Worm (Caenorhabditis elegans): ENCODE measurements around the gene R74.2.

R74.2 gene

DNA sequence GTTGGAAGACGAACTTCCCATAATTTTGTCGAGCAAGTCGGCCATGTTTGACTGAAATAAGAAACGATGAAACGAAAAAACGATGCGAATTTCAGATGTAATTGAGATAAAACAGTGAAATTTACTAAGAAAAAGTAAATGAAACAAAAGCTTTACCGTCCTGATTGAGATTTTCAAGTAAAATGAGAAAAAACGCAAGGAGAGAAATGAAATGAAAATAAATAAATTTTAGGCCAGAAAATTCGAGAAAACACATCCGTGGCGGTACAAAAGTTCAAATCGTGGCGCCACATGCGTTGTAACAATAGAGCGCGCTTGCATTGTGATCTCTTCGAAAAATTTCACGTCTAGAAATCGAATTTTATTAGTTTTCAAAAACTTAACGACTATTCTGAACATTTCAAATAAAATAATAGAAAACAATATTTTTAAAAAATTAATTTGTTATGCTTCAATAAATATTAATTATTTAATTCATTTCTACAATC lies 11.8 kb upstream of the R74.2 start, which contains the start of the genes hrde-1 and C16C10.13:
hrde-1 (minus strand) TSS at position 51 of the 488 bp plus-strand sequence.
C16C10.13 (plus strand) TSS at position 332 of the 488 bp plus-strand sequence.
- TF ChIP-seq flt-1 (GFP tag; IDR thresholded peaks at IDR 0.05), result no peak
- no peak for TF ChIP-seq ama-1 (optimal IDR thresholded peaks at IDR 0.05)
- TF ChIP-seq hmg-4 (GFP tag; optimal IDR thresholded peaks at IDR 0.05), result no peak
- TF ChIP-seq scrt-1 (GFP tag; IDR thresholded peaks at IDR 0.05), result no peak
- TF ChIP-seq ceh-13 (GFP tag; optimal IDR thresholded peaks at IDR 0.05), result no peak
- TF ChIP-seq pes-1 (GFP tag; IDR thresholded peaks at IDR 0.05), result no peak
- TF ChIP-seq tra-4 (tag; optimal IDR thresholded peaks at IDR 0.05), result no peak
- no peak for TF ChIP-seq tbx-37 (GFP tag; conservative IDR thresholded peaks at IDR 0.05)
- TF ChIP-seq aly-1 (tag; optimal IDR thresholded peaks at IDR 0.05), result no peak

DNA sequence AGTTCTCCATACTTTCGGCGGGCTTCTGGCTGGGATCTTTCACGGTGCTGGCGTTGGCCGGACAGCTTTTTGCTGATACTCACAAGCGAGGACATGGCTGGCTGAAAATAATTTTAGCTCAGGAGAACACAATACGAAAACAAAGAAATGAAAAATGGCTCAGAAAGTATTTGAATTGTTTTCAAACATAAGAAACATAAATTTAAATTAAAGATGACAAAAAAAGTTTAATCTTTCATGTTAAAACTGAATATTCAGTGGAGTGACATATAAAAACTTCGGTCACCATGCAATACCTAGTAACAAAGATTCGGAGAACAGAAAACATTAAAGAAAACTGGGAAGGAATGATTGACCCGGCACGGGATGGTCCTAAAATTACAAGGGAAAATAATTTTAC lies 9.4 kb upstream of the R74.2 start, which contains the start of gene C16C10.2:
C16C10.2 (minus strand) TSS at position 101 of the 400 bp plus-strand sequence.
- no peak for TF ChIP-seq ceh-36 (tag; optimal IDR thresholded peaks at IDR 0.05)
- no peak for TF ChIP-seq pes-1 (GFP tag; IDR thresholded peaks at IDR 0.05)
- no peak for TF ChIP-seq flt-1 (GFP tag; IDR thresholded peaks at IDR 0.05)
- TF ChIP-seq F13C5.2 (tag; optimal IDR thresholded peaks at IDR 0.05), result no peak
- no peak for TF ChIP-seq hmbx-1 (tag; optimal IDR thresholded peaks at IDR 0.05)
- TF ChIP-seq ets-7 (tag; optimal IDR thresholded peaks at IDR 0.05), result no peak
- TF ChIP-seq sea-1 (GFP tag; conservative IDR thresholded peaks at IDR 0.05), result no peak
- no peak for TF ChIP-seq scrt-1 (GFP tag; IDR thresholded peaks at IDR 0.05)
- TF ChIP-seq tra-4 (tag; optimal IDR thresholded peaks at IDR 0.05), result no peak
- no peak for TF ChIP-seq hnd-1 (tag; optimal IDR thresholded peaks at IDR 0.05)
- TF ChIP-seq ceh-13 (GFP tag; optimal IDR thresholded peaks at IDR 0.05), result no peak
- no peak for TF ChIP-seq hmg-4 (GFP tag; optimal IDR thresholded peaks at IDR 0.05)
- no peak for TF ChIP-seq B0310.2 (tag; optimal IDR thresholded peaks at IDR 0.05)
- TF ChIP-seq tbx-37 (GFP tag; conservative IDR thresholded peaks at IDR 0.05), result no peak
- TF ChIP-seq tbx-11 (GFP tag; IDR thresholded peaks at IDR 0.05), result no peak
- no peak for TF ChIP-seq ama-1 (optimal IDR thresholded peaks at IDR 0.05)

DNA sequence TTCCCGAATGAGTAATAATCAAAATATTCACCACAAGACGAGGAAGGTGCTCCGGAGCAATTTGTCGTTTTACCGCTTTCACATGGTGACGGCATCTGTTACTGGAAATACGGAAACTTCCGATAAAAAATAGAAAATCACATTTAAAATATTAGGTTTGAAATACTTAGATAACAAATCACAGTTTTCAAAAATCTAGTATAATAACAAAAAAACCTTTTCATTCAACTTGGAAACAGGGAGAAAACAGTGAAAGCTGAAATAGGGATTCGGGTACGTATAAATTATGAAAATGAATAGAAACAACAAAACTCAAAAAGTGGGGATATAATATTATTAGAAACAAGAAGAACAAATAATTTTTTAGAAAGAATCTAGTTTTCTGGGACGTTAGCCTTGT lies 6.6 kb upstream of the R74.2 start, which contains the start of gene C16C10.1:
C16C10.1 (minus strand) TSS at position 101 of the 400 bp plus-strand sequence.
- TF ChIP-seq tbx-37 (GFP tag; conservative IDR thresholded peaks at IDR 0.05) (no peak), hmbx-1 (tag; optimal IDR thresholded peaks at IDR 0.05) (no peak), B0310.2 (tag; optimal IDR thresholded peaks at IDR 0.05) (no peak), hnd-1 (tag; optimal IDR thresholded peaks at IDR 0.05) (no peak), ama-1 (optimal IDR thresholded peaks at IDR 0.05) (no peak), pes-1 (GFP tag; IDR thresholded peaks at IDR 0.05) (no peak), sea-1 (GFP tag; conservative IDR thresholded peaks at IDR 0.05) (no peak), scrt-1 (GFP tag; IDR thresholded peaks at IDR 0.05) (no peak), flt-1 (GFP tag; IDR thresholded peaks at IDR 0.05) (no peak), aly-1 (tag; optimal IDR thresholded peaks at IDR 0.05) (no peak), ceh-13 (GFP tag; optimal IDR thresholded peaks at IDR 0.05) (no peak), hmg-4 (GFP tag; optimal IDR thresholded peaks at IDR 0.05) (no peak), tra-4 (tag; optimal IDR thresholded peaks at IDR 0.05) (no peak), ceh-36 (tag; optimal IDR thresholded peaks at IDR 0.05) (no peak), ets-7 (tag; optimal IDR thresholded peaks at IDR 0.05) (no peak), F13C5.2 (tag; optimal IDR thresholded peaks at IDR 0.05) (no peak)

DNA sequence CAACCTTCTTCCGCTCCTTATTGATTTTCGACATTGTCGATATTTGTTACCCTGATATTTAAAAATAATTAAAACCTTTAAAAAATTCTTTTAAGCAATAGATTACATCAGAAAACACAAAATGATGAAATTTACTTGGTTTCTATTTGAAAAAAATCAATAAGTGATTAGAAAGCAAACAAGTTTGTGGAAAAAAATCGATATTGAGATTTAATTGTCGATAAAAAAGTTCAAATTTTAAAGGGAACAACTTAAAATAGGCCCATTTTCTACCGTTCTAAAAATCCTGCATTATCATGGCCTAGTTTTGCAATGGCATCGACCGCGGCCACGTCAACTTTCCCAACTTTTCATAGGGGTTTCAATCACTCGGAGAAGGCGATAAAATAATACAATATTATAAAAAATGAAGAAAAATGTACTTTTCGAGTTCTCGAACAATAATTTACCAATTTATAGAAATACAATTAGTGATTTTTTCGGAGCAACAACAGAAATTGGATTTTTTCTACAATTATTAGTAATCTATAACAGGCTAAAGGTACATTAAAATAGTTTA lies 1.1 kb upstream of the R74.2 start, which contains the start of gene lars-1:
lars-1 (minus strand) TSS at position 51 of the 559 bp plus-strand sequence.
- no peak for TF ChIP-seq sea-1 (GFP tag; conservative IDR thresholded peaks at IDR 0.05)
- TF ChIP-seq ceh-13 (GFP tag; optimal IDR thresholded peaks at IDR 0.05), result no peak
- TF ChIP-seq aly-1 (tag; optimal IDR thresholded peaks at IDR 0.05), result no peak
- no peak for TF ChIP-seq F13C5.2 (tag; optimal IDR thresholded peaks at IDR 0.05)
- no peak for TF ChIP-seq ceh-36 (tag; optimal IDR thresholded peaks at IDR 0.05)

DNA sequence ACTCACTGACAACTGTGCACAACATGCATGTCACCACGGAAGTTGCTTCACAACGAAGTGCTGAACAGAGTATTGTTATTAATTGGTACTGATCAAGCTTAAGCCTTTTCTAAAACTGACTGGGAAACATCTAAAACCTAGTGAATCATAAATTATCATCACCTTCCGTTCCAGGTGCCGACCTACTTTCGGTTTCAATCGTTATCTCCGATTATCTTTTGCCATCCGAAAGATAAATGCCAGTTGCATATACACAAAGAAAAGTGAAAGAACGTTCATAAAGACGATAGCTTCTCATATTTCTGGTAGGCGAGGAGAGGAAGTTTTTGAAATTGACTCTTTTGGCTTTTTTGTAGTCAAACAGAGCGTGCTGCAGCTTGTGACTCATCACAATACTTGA lies 1.6 kb downstream of the R74.2 start:
- TF ChIP-seq hnd-1 (tag; optimal IDR thresholded peaks at IDR 0.05), result no peak
- no peak for TF ChIP-seq ceh-36 (tag; optimal IDR thresholded peaks at IDR 0.05)
- no peak for TF ChIP-seq scrt-1 (GFP tag; IDR thresholded peaks at IDR 0.05)
- TF ChIP-seq tbx-11 (GFP tag; IDR thresholded peaks at IDR 0.05), result no peak
- no peak for TF ChIP-seq F13C5.2 (tag; optimal IDR thresholded peaks at IDR 0.05)
- TF ChIP-seq flt-1 (GFP tag; IDR thresholded peaks at IDR 0.05), result no peak

DNA sequence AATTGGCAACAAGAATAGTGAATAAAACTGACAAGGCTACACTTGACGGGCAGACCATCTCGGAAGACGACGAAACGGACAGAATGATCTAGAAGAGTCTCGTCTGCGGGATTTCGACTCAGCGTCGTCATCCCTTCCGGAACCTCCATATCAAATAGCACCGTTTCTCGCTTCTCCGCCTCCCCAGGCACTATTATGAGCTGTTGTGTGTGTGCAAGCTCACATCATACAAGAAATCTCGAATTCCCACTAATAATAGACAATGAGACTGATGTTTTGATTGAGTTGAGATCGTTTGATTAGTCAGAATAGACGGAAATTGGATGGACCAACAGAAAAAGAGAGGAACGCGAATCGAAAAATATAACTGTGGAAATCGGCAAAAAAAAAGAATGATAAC lies 2.3 kb downstream of the R74.2 start, which contains the start of gene spp-28:
spp-28 (minus strand) TSS at position 101 of the 400 bp plus-strand sequence.
- TF ChIP-seq scrt-1 (GFP tag; IDR thresholded peaks at IDR 0.05), result no peak
- TF ChIP-seq ama-1 (optimal IDR thresholded peaks at IDR 0.05), result no peak
- no peak for TF ChIP-seq tbx-11 (GFP tag; IDR thresholded peaks at IDR 0.05)
- no peak for TF ChIP-seq flt-1 (GFP tag; IDR thresholded peaks at IDR 0.05)
- TF ChIP-seq F13C5.2 (tag; optimal IDR thresholded peaks at IDR 0.05), result no peak

DNA sequence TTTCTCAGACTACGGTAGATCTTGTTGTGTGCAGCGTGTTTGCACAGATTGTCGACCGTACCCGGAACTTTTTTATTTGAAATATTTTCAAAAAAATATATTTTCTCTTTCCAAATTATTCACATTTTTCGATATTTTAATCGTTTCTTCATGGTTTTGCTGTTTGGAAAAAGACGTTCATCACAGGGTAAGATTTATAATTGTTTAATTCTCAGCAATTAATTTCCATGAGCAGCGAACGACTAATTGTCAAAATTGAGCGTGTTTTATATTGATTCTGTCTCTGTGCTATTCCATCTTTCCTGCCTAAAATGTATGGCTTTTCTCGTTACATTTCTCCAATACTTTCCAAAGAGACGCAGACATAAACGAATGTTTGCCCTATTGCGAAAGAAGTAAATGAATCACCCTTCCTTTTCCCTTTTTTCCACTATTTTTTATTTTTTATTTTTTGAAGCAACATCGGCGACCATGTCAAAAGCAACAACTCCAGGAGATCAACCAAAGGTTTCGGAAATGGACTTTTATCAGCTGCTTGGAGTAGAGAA lies 3.2 kb downstream of the R74.2 start, which contains the start of gene dnj-16:
dnj-16 (plus strand) TSS at position 51 of the 548 bp plus-strand sequence.
- TF ChIP-seq flt-1 (GFP tag; IDR thresholded peaks at IDR 0.05), result no peak
- peak; percentile 9 for TF ChIP-seq F13C5.2 (tag; optimal IDR thresholded peaks at IDR 0.05)

DNA sequence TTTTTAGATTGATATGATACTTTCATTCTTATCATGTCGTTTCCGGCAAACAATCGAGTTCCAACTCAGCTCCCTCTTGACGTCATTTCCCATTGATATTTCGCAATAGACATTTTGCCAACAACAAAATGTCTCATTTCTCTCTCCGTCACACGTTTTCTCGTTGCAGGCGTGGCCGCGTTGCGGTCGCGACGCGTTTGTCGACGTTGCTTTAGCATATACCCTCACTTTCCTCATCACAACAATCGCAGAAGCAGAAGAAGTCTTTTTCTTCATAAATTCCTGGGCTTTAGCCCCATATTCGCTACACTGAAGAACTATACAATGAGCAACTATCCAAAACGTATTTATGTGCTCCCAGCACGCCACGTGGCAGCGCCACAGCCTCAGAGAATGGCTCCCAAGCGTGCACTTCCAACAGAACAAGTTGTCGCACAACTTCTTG lies 5.7 kb downstream of the R74.2 start, which contains the start of gene xbp-1:
xbp-1 (plus strand) TSS at position 151 of the 445 bp plus-strand sequence.
- TF ChIP-seq F13C5.2 (tag; optimal IDR thresholded peaks at IDR 0.05) (peak; percentile 63), hnd-1 (tag; optimal IDR thresholded peaks at IDR 0.05) (no peak), aly-1 (tag; optimal IDR thresholded peaks at IDR 0.05) (peak; percentile 15), ets-7 (tag; optimal IDR thresholded peaks at IDR 0.05) (no peak), B0310.2 (tag; optimal IDR thresholded peaks at IDR 0.05) (peak; percentile 62), flt-1 (GFP tag; IDR thresholded peaks at IDR 0.05) (no peak), hmg-4 (GFP tag; optimal IDR thresholded peaks at IDR 0.05) (peak; percentile 42), ceh-13 (GFP tag; optimal IDR thresholded peaks at IDR 0.05) (no peak), ama-1 (optimal IDR thresholded peaks at IDR 0.05) (peak; percentile 6), tbx-11 (GFP tag; IDR thresholded peaks at IDR 0.05) (no peak), scrt-1 (GFP tag; IDR thresholded peaks at IDR 0.05) (no peak), hmbx-1 (tag; optimal IDR thresholded peaks at IDR 0.05) (no peak), ceh-36 (tag; optimal IDR thresholded peaks at IDR 0.05) (no peak), sea-1 (GFP tag; conservative IDR thresholded peaks at IDR 0.05) (0 out of 2 replicates have a peak, but pooled peaks have one; percentile 21), tbx-37 (GFP tag; conservative IDR thresholded peaks at IDR 0.05) (no peak), tra-4 (tag; optimal IDR thresholded peaks at IDR 0.05) (no peak), pes-1 (GFP tag; IDR thresholded peaks at IDR 0.05) (no peak)
